Fruit fly (Drosophila melanogaster) S2 (cell line): ENCODE measurements around the gene CG17224.
A peak's percentile ranks its signal among the peaks of the same experiment; 100 is the strongest.

Experiments used
- CG8478 ChIP-seq: fragments of >200 bp; optimal IDR thresholded peaks from 2 replicates; lab custom pipeline; 2018
- CTCF ChIP-seq, 2 experiments: fragments of >200 bp; optimal IDR thresholded peaks; 2 replicates each; lab custom pipeline; 2018

Gene CG17224

DNA sequence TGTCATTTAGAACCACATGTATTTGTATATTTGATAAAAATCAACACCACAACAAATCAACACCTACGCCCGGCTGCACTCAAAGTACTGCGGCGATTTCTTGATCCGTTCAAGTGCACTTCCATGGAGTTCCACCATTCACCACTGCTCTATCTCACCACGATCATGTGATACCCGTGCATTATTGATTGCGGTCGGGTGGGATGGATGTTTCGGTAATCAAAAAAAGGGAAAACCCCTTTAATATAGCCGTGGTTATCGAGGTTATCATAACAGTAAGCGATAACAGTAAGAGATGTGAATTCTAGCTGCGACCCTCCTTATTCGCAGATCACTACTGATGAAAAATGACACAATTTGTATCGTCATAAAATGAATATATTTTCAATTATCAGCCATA is at the start of gene CG17224, which contains the start of gene CG17264:
TSS of gene CG17224 (minus strand) at position 97 of the 400 bp plus-strand sequence.
TSS of gene CG17264 (plus strand) at position 297 of the 400 bp plus-strand sequence.
- no peak for TF ChIP-seq CTCF (optimal IDR thresholded peaks at IDR 0.05; lab: Kevin White, UChicago)
- TF ChIP-seq CG8478 (lab: Kevin White, UChicago) = no peak

DNA sequence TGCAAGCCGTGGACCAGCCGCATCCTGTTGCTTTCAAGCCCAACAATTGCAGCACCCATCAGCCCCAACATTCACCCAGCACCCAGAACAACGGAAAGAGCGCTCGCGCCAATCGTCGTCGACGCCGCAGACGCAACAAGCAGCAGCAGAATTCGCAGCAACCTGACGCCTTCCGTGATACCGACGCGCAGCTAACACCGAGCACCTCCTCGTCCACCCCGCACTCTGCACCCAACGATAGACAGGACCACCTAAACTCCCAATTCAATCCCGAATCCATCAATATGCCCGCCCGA is 41.5 kb upstream of the CG17224 start:
- TF ChIP-seq CTCF (optimal IDR thresholded peaks at IDR 0.05; lab: Kevin White, UChicago) (no peak), CG8478 (lab: Kevin White, UChicago) (no peak)

DNA sequence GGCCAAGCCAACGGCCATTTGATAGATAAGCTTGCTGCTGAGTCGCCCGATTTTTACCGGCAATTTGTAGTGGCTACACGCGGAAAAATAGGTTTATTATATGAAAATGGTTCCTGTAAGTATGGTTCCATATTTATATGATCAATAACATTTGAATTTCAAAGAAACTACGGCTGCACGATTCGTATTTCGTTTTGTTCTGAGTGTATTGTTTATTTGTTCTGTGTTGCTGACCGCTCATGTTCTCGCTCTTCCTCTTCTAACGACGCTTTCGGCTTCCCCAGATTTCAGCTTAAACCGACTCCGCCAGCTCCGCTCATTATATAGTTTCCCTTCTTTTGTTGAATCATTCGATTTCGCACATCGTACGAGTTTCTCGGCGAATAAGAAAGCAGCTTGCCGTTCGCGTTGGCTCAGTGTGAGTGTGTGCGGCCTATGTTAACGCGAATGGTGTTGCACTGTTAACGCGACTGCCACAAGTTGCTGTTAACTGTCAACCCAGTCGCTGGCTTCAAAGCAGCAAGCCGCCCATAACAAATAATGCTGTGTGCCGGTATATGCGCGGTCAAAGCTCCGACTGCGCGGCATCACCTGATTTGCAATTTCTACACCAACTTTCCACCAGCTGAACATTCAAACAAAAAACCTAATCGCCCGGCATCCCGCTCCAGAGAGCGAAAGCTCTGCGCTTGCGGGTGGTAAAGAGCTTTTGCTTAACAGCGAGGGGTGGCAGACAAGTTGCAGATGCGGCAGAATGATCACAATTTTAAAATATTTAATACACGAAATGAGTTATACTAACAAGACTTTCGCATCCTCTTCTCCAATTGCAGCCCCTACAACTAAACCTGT is 40.9 kb upstream of the CG17224 start:
- TF ChIP-seq CTCF (optimal IDR thresholded peaks at IDR 0.05; lab: Kevin White, UChicago) (no peak), CG8478 (lab: Kevin White, UChicago) (no peak)

DNA sequence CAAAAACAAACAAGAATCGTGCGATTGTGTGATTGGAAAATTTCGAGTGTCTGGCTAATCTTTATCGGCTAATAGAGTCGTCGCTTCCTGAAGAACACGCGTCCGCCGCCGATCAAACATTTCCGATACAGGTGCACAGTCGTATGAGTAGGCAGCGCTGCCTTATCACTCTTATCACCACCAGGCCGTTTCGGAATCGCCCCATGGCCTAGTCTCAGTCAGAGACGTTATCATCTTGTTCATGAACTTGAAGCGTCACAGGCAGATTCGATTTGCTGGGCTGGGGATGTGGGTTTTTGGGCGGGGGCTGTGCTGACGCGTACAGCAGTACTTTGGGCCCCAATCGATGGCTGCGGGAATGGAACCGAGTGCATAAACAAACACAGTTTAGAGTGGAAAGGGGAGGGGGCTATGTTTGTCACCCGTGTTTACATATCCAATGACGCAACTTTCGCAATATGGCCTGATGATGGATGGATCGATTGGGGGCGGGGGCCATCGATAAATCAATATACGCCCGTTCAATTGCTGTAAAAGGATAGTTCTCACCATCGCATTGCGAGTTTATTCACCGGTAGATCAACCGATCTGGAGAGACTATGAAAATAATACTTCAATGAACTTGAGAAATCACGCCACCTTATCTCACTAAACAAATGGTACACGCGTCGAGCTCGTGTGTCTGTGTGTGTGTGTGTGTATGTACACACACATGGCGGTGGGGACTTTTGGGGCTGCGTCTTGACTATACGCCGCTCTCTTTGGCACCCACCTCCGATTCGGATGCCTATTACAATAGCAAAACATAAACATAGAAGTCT is 40.1 kb upstream of the CG17224 start:
- TF ChIP-seq CTCF (optimal IDR thresholded peaks at IDR 0.05; lab: Kevin White, UChicago) = no peak

DNA sequence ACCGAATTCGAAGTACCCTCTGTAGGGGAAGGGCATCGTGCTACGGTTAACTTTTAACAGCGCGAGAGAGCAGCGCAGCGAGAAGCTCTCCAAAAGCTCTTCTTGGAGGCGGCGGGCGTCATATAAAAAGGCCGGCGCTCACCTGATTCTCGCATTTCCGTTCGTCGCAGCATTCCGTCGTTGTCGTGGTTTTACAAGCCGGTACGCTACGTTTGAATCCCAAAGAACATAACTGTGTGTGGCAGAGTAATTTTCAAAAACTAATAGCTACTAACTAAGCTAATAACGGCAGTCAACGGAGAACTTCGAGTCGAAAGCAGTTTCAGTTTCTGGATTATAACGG is 38.3 kb upstream of the CG17224 start, which contains the start of gene FASN1:
TSS of gene FASN1 (plus strand) at position 151 of the 343 bp plus-strand sequence.
- TF ChIP-seq CG8478 (lab: Kevin White, UChicago) = no peak
- no peak for TF ChIP-seq CTCF (optimal IDR thresholded peaks at IDR 0.05; lab: Kevin White, UChicago)

DNA sequence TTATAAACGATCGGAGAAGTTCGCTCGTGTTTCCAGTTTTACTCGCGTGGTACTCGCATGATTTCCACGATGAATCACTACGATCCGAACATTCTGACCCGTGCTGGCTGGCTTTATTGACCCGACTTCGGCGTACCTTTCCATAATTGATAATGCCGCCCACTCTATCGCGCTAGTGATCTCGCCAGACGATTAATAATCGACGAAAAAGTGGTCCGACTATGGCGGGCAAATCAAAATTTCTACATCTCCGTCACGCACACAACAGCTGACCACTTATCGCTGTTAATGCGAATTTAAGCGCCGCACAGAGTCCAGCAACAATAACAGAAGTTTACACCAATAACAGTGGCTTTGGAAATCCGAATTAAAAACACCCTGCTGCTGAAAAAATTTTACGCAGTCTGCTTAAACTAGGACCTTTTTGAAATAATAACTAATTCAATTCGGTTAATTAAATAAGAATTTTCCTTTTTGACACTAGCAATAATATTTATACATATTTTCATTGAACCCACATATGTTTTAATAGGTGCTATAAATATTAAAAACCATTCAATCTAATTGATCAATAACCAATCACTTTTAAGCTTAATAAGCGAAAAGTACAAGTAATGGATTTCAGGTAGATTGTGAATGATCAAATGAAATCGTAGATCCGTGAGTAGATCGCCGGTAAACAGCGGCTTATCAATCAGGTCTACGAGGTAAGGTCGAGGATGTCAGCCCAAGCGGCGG is 37.8 kb upstream of the CG17224 start:
- no peak for TF ChIP-seq CTCF (optimal IDR thresholded peaks at IDR 0.05; lab: Kevin White, UChicago)
- no peak for TF ChIP-seq CG8478 (lab: Kevin White, UChicago)

DNA sequence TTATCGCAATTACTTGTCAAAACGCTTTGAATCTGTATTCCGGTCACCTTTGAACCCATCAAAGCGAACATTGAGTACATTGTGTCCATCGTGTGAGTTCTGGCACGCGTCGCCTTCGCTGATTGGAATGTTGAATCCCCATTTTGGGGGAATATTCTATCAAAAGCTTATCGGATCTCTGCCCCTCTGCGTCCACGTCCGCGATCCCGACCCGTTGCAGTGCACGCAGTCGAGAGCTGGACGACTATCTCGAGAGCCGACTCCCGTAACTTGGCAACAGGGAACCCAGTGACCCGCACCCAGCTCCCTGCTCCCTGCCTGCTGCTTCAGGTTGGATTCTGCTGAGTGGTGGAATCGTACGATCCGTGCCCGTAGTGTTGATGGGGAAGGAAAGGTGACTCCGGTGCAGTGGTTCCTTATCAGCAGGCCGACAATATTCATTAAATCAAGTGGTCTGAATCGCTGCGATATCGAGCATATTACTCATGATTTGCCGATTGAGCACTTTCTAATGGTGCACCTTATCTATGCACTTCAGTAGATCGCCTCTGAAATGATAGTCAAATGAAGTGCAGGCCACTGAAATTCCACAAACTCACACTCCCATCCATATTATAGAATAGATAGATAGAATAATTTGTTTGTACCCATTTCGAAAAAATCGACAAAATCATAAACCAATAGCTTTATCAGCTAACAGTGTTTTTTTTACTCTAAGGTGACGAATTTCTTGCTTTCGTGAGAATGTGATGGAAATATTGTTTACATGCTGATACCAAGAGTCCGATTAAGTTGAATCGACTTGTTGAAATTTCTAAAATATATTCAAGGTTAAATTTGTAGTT is 26.8 kb upstream of the CG17224 start:
- TF ChIP-seq CTCF (optimal IDR thresholded peaks at IDR 0.05; lab: Kevin White, UChicago) (no peak), CG8478 (lab: Kevin White, UChicago) (no peak)

DNA sequence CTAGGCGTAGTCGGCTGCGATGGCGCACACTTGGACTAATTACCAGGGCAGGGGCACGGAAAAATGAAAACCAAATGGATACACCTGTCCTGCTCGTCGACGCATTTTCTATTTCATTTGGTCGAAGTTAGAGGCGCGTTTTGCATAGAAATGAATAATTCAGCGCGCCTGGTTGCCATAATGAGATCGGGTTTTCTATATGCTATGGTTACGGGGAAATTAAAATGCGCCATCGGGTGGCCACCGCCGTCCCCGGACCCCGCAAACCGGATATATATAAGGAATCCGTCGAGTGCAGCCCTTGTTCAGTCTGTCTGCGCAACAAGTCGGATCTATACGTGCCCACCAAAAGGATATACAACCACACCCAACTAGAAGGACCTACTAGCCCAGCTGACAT is 25.5 kb upstream of the CG17224 start, which contains the start of gene FASN2:
TSS of gene FASN2 (plus strand) at position 301 of the 400 bp plus-strand sequence.
- TF ChIP-seq CTCF (optimal IDR thresholded peaks at IDR 0.05; lab: Kevin White, UChicago) (no peak), CG8478 (lab: Kevin White, UChicago) (no peak)

DNA sequence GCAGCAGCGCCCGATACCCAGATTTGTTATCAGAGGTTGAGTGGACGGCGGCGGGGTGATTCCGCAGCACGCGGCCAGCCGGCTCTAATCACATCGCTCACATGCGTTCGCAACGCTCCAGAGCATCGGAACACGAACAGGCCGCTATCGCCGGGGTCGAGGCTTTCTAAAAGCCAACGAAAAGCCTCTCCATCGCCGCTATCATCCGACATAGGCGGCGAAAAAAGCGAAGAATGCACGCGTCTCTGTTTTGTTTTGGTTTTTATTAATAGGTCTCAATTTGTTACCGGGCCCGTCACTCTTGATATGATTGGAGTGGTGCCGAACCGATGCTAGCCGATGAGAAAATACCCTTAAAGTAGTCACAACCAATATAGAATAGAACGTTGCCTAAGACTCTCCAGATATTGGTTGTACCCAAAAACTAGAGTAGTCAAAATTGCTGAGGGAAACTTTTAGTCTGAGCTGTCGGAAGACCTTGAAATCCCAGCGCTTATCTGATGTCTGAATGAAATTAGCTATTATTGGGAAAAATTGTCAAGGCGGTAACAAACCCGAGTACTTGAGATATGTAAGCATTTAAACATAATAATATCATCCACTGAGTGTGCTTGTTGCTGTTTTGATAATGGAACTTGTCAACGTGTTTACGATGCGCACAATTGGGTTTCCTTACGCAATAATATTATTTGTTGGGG is 24.0 kb upstream of the CG17224 start, which contains the start of gene CG17261:
TSS of gene CG17261 (plus strand) at position 634 of the 698 bp plus-strand sequence.
- TF ChIP-seq CG8478 (lab: Kevin White, UChicago) (no peak), CTCF (optimal IDR thresholded peaks at IDR 0.05; lab: Kevin White, UChicago) (no peak)

DNA sequence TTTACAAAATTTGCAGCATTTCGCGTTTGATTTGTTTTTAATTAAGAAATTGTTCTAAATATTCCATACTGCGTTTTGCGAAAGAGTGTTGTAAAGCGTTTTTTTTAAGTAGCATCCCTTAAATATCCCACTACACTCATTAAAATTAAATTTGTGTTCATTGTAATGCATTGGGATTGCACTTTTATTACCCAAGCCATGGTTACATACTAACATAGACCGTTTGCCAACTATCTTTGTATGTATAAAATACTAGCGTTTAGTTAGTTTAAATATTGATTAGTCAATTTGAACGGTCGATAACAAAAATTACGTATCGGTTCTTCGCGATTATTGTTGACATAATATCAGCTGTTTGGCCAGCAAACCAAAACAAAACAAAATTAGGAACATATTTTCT is 21.7 kb upstream of the CG17224 start, which contains the start of the genes cnir and CG17221:
TSS of gene cnir (minus strand) at position 39 of the 400 bp plus-strand sequence.
TSS of gene CG17221 (plus strand) at position 203 of the 400 bp plus-strand sequence.
- TF ChIP-seq CTCF (optimal IDR thresholded peaks at IDR 0.05; lab: Kevin White, UChicago) = no peak
- TF ChIP-seq CG8478 (lab: Kevin White, UChicago) = no peak

DNA sequence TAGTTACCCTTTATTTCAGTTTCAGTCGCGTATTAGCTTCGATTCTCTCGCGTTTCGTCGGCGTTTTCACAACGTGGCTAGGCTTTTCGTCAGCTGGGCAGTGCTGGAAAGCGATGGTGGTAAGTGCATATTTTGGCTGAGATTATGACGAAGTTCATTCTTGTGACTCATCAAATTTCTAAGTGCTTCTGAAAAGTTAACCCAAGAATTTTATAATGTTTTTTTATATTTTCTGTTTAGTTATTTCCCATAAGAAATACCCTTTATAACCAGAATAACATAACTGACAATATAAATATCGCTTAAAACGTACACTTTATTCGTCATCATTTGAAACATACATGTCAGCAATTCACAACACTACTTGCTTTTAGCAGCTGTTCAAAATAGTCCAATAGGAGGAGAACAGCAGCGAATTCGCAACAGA is 19.1 kb upstream of the CG17224 start, which contains the start of the genes CG17260 and SerRS:
TSS of gene CG17260 (plus strand) at position 78 of the 427 bp plus-strand sequence.
TSS of gene SerRS (minus strand) at position 251 of the 427 bp plus-strand sequence.
- TF ChIP-seq CTCF (optimal IDR thresholded peaks at IDR 0.05; lab: Kevin White, UChicago) (no peak), CG8478 (lab: Kevin White, UChicago) (no peak)

DNA sequence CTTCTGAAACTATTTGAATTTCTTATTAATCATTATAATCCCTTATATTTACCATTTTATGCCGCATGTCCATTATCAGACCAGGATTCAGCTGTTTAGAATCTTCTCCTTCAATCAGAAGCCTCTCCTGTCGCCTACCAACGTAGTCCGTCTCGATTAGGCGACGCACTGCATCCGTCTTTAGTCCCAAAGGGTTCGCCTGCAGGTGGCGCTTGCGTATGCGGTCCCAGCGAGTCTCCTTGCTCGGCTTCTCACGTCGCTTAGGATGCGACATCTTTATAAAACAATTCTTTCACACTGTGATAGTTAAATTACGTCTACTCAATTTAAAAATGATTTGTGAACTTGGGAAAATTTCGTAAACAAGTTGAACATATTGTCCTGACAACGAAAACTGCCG is 16.9 kb upstream of the CG17224 start, which contains the start of gene CG17258:
TSS of gene CG17258 (minus strand) at position 380 of the 400 bp plus-strand sequence.
- TF ChIP-seq CTCF (optimal IDR thresholded peaks at IDR 0.05; lab: Kevin White, UChicago) (peak; percentile 65 to 73), CG8478 (lab: Kevin White, UChicago) (no peak)
